Worm (Caenorhabditis elegans): ENCODE data around the gene gldi-3.

DNA sequence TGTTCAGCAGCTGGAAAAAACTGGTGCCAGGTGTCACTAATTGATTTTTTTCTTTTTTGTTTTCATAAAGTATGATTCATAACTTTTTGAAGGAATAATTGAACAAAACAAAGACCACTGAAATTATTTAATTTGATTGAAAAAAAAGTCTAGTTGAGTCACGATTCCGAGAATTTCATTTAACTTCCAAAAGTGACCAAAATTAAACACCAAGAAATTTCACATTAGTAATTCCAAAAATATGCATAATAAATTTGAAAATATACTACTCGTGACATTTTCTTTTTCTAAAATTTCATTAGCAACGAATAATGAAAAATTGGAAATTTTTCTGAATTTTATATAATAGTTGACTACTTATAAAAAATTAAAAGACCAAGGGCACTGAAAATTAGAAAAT, 2.2 kb upstream of the gldi-3 start:
- TF ChIP-seq elt-3 (tag; optimal IDR thresholded peaks at IDR 0.05): no peak
- no peak for TF ChIP-seq unc-39 (tag; optimal IDR thresholded peaks at IDR 0.05)
- TF ChIP-seq lin-13 (tag; optimal IDR thresholded peaks at IDR 0.05): no peak
- TF ChIP-seq nhr-12 (tag; optimal IDR thresholded peaks at IDR 0.05): no peak
- no peak for TF ChIP-seq ham-2 (GFP tag; optimal IDR thresholded peaks at IDR 0.05)
- no peak for TF ChIP-seq ces-1 (GFP tag; optimal IDR thresholded peaks at IDR 0.05)
- no peak for TF ChIP-seq flh-1 (GFP tag; optimal IDR thresholded peaks at IDR 0.05)
- no peak for TF ChIP-seq pha-4 (tag; optimal IDR thresholded peaks at IDR 0.05)

Measured in whole organism, mixed stage, embryonic.